Fruit fly (Drosophila melanogaster) whole organism, embryonic: ENCODE results near the gene CG9760.

Experiments
- Abd-B ChIP-seq: fragments of 200-800 bp; sonication (Bioruptor generic); optimal IDR thresholded peaks from 2 replicates; lab custom pipeline; 2018; ENCODE audit warnings: missing biosample characterization, mild to moderate bottlenecking, missing genetic modification characterization, moderate library complexity
- Awh ChIP-seq: fragments of 200-800 bp; sonication (Bioruptor generic); IDR thresholded peaks from 2 replicates; pipeline ENCODE4, ENCODE4 v1.3.6; 2022; ENCODE audit warnings: missing biosample characterization, missing genetic modification characterization
- Bgb ChIP-seq: fragments of 200-800 bp; sonication (Bioruptor generic); IDR thresholded peaks from 2 replicates; pipeline ENCODE4 v1.3.6; 2022; ENCODE audit warnings: missing biosample characterization, missing genetic modification characterization; ENCODE audit not compliant: partially characterized antibody
- CG10959 ChIP-seq: fragments of 200-800 bp; sonication (Bioruptor generic); IDR thresholded peaks from 2 replicates; pipeline ENCODE4 v1.3.6; 2022; ENCODE audit warnings: missing biosample characterization, missing genetic modification characterization
- CG11247 ChIP-seq: fragments of 200-800 bp; sonication (Bioruptor generic); IDR thresholded peaks from 2 replicates; pipeline ENCODE4 v1.3.6; 2022; ENCODE audit warnings: missing biosample characterization, missing genetic modification characterization
- CG12104 ChIP-seq: fragments of 200-800 bp; sonication (Bioruptor generic); optimal IDR thresholded peaks from 3 replicates; lab custom pipeline; 2016; ENCODE audit warnings: missing biosample characterization, missing genetic modification characterization
- CG12299 ChIP-seq: fragments of 200-800 bp; sonication (Bioruptor generic); optimal IDR thresholded peaks from 2 replicates; lab custom pipeline; 2018; ENCODE audit warnings: missing biosample characterization, mild to moderate bottlenecking, missing genetic modification characterization
- CG1233 ChIP-seq: fragments of 200-800 bp; sonication (Bioruptor generic); optimal IDR thresholded peaks from 4 replicates; lab custom pipeline; 2018; ENCODE audit warnings: missing biosample characterization, mild to moderate bottlenecking, missing genetic modification characterization
- CG13624 ChIP-seq: fragments of 200-800 bp; sonication (Bioruptor generic); optimal IDR thresholded peaks from 2 replicates; lab custom pipeline; 2016; ENCODE audit warnings: missing biosample characterization, missing genetic modification characterization
- CG14965 ChIP-seq: fragments of 200-800 bp; sonication (Bioruptor generic); optimal IDR thresholded peaks from 2 replicates; lab custom pipeline; 2016; ENCODE audit warnings: missing biosample characterization, missing genetic modification characterization, borderline replicate concordance
- CG16813 ChIP-seq: fragments of 200-800 bp; sonication (Bioruptor generic); IDR thresholded peaks from 3 replicates; pipeline ENCODE4 v1.3.6; 2022; ENCODE audit warnings: missing biosample characterization, missing genetic modification characterization; ENCODE audit not compliant: partially characterized antibody
- CG17359 ChIP-seq: fragments of 200-800 bp; sonication (Bioruptor generic); optimal IDR thresholded peaks from 3 replicates; lab custom pipeline; 2018; ENCODE audit warnings: missing biosample characterization, mild to moderate bottlenecking, missing genetic modification characterization, moderate library complexity
- CG17612 ChIP-seq: fragments of 200-800 bp; sonication (Bioruptor generic); IDR thresholded peaks from 2 replicates; pipeline ENCODE4 v1.3.6; 2022; ENCODE audit warnings: missing biosample characterization, missing genetic modification characterization
- CG18011 ChIP-seq: fragments of 200-800 bp; sonication (Bioruptor generic); optimal IDR thresholded peaks from 2 replicates; lab custom pipeline; 2017; ENCODE audit warnings: missing biosample characterization, missing genetic modification characterization, mild to moderate bottlenecking, moderate library complexity, missing genotype
- CG18764 ChIP-seq: fragments of 200-800 bp; sonication (Bioruptor generic); optimal IDR thresholded peaks from 3 replicates; lab custom pipeline; 2016; ENCODE audit warnings: missing biosample characterization, missing genetic modification characterization
- CG30403 ChIP-seq: fragments of 200-800 bp; sonication (Bioruptor generic); optimal IDR thresholded peaks from 3 replicates; lab custom pipeline; 2016; ENCODE audit warnings: missing biosample characterization, missing genetic modification characterization
- CG32532 ChIP-seq: fragments of 200-800 bp; sonication (Bioruptor generic); IDR thresholded peaks from 2 replicates; pipeline ENCODE4 v1.3.6; 2022; ENCODE audit warnings: missing biosample characterization, missing genetic modification characterization
- CG32772 ChIP-seq: fragments of 200-800 bp; sonication (Bioruptor generic); IDR thresholded peaks from 2 replicates; pipeline ENCODE4 v1.3.6; 2022; ENCODE audit warnings: missing biosample characterization, missing genetic modification characterization
- CG3407 ChIP-seq: fragments of 200-800 bp; sonication (Bioruptor generic); optimal IDR thresholded peaks from 2 replicates; lab custom pipeline; 2018; ENCODE audit warnings: missing biosample characterization, mild to moderate bottlenecking, missing genetic modification characterization
- CG3726 ChIP-seq: fragments of 200-800 bp; sonication (Bioruptor generic); IDR thresholded peaks from 3 replicates; pipeline ENCODE4, ENCODE4 v1.3.6; 2022; ENCODE audit warnings: missing biosample characterization, missing genetic modification characterization
- CG4404 ChIP-seq: fragments of 200-800 bp; sonication (Bioruptor generic); IDR thresholded peaks from 2 replicates; pipeline ENCODE4 v1.3.6; 2022; ENCODE audit warnings: missing biosample characterization, missing genetic modification characterization
- CG4424 ChIP-seq: fragments of 200-800 bp; sonication (Bioruptor generic); optimal IDR thresholded peaks from 3 replicates; lab custom pipeline; 2016; ENCODE audit warnings: missing biosample characterization, missing genetic modification characterization
- CG7271 ChIP-seq: fragments of 200-800 bp; sonication (Bioruptor generic); optimal IDR thresholded peaks from 2 replicates; lab custom pipeline; 2018; ENCODE audit warnings: missing biosample characterization, mild to moderate bottlenecking, missing genetic modification characterization, moderate library complexity
- CG8089 ChIP-seq: fragments of 200-800 bp; sonication (Bioruptor generic); optimal IDR thresholded peaks from 3 replicates; lab custom pipeline; 2016; ENCODE audit warnings: missing biosample characterization, missing genetic modification characterization
- CG8281 ChIP-seq: fragments of 200-800 bp; sonication (Bioruptor generic); optimal IDR thresholded peaks from 2 replicates; lab custom pipeline; 2018; ENCODE audit warnings: missing biosample characterization, mild to moderate bottlenecking, missing genetic modification characterization, moderate library complexity
- CG8388 ChIP-seq: fragments of 200-800 bp; sonication (Bioruptor generic); optimal IDR thresholded peaks from 2 replicates; lab custom pipeline; 2019; ENCODE audit warnings: missing biosample characterization, mild to moderate bottlenecking, missing genetic modification characterization, moderate library complexity
- CG9797 ChIP-seq: fragments of 200-800 bp; sonication (Bioruptor generic); optimal IDR thresholded peaks from 3 replicates; lab custom pipeline; 2018; ENCODE audit warnings: missing biosample characterization, mild to moderate bottlenecking, missing genetic modification characterization
- Chrac-16 ChIP-seq: fragments of 200-800 bp; sonication (Bioruptor generic); optimal IDR thresholded peaks from 3 replicates; lab custom pipeline; 2016; ENCODE audit warnings: missing biosample characterization, missing genetic modification characterization
- Elba2 ChIP-seq: fragments of 200-800 bp; sonication (Bioruptor generic); optimal IDR thresholded peaks from 3 replicates; lab custom pipeline; 2016; ENCODE audit warnings: missing biosample characterization, missing genetic modification characterization
- Ets65A ChIP-seq: fragments of 200-800 bp; sonication (Bioruptor generic); peaks from one replicate; lab custom pipeline; 2016; ENCODE audit warnings: missing biosample characterization, missing genetic modification characterization
- Ets97D ChIP-seq: fragments of 200-800 bp; sonication (Bioruptor generic); optimal IDR thresholded peaks from 3 replicates; lab custom pipeline; 2016; ENCODE audit warnings: missing biosample characterization, missing genetic modification characterization
- Fer1 ChIP-seq: fragments of 200-800 bp; sonication (Bioruptor generic); optimal IDR thresholded peaks from 2 replicates; lab custom pipeline; 2017; ENCODE audit warnings: missing biosample characterization, mild to moderate bottlenecking, missing genetic modification characterization
- Lpt ChIP-seq: fragments of >200 bp; optimal IDR thresholded peaks from 2 replicates; lab custom pipeline; 2018; ENCODE audit warnings: missing biosample characterization, missing genetic modification characterization
- bcd ChIP-seq: fragments of 200-800 bp; sonication (Bioruptor generic); optimal IDR thresholded peaks from 2 replicates; lab custom pipeline; 2017; ENCODE audit warnings: missing biosample characterization, mild to moderate bottlenecking, missing genetic modification characterization
- bigmax ChIP-seq: fragments of 200-800 bp; sonication (Bioruptor generic); optimal IDR thresholded peaks from 2 replicates; lab custom pipeline; 2018; ENCODE audit warnings: missing biosample characterization, mild to moderate bottlenecking, missing genetic modification characterization
- cad ChIP-seq: fragments of >200 bp; optimal IDR thresholded peaks from 2 replicates; lab custom pipeline; 2017; ENCODE audit warnings: missing biosample characterization, missing genetic modification characterization
- caup ChIP-seq: fragments of 200-800 bp; sonication (Bioruptor generic); optimal IDR thresholded peaks from 3 replicates; lab custom pipeline; 2017; ENCODE audit warnings: missing biosample characterization, mild to moderate bottlenecking, missing genetic modification characterization, moderate library complexity; ENCODE audit not compliant: severe bottlenecking
- chm ChIP-seq: fragments of 200-800 bp; sonication (Bioruptor generic); IDR thresholded peaks from 2 replicates; pipeline ENCODE4 v1.3.6; 2022; ENCODE audit warnings: missing biosample characterization, missing genetic modification characterization
- fd64A ChIP-seq: fragments of 200-800 bp; sonication (Bioruptor generic); optimal IDR thresholded peaks from 3 replicates; lab custom pipeline; 2018; ENCODE audit warnings: missing biosample characterization, mild to moderate bottlenecking, missing genetic modification characterization
- jigr1 ChIP-seq: fragments of 200-800 bp; sonication (Bioruptor generic); IDR thresholded peaks from 3 replicates; pipeline ENCODE4 v1.3.6; 2022; ENCODE audit warnings: missing biosample characterization, missing genetic modification characterization
- klu ChIP-seq: fragments of 200-800 bp; sonication (Bioruptor generic); IDR thresholded peaks from 2 replicates; pipeline ENCODE4 v1.3.6; 2022; ENCODE audit warnings: missing biosample characterization, missing genetic modification characterization
- nerfin-1 ChIP-seq: fragments of 200-800 bp; sonication (Bioruptor generic); optimal IDR thresholded peaks from 3 replicates; lab custom pipeline; 2019; ENCODE audit warnings: missing biosample characterization, mild to moderate bottlenecking, missing genetic modification characterization, moderate library complexity
- sc ChIP-seq, 3 experiments: fragments of >200 bp in 2 of 3; fragments of 200-800 bp in 1 of 3; sonication (Bioruptor generic) in 1 of 3; optimal IDR thresholded peaks; 2 replicates in 2 of 3; 3 replicates in 1 of 3; lab custom pipeline; 2017; ENCODE audit warnings: mild to moderate bottlenecking in 1 of 3, missing biosample characterization in 1 of 3, missing genetic modification characterization in 1 of 3, missing genetic modification reagents in 1 of 3
- sima ChIP-seq: fragments of 200-800 bp; sonication (Bioruptor generic); optimal IDR thresholded peaks from 2 replicates; lab custom pipeline; 2016; ENCODE audit warnings: missing biosample characterization, missing genetic modification characterization
- so ChIP-seq: fragments of 200-800 bp; sonication (Bioruptor generic); IDR thresholded peaks from 3 replicates; pipeline ENCODE4 v1.3.6; 2022; ENCODE audit warnings: missing biosample characterization, missing genetic modification characterization
- sob ChIP-seq: fragments of 200-800 bp; sonication (Bioruptor generic); IDR thresholded peaks from 2 replicates; pipeline ENCODE4 v1.3.6; 2022; ENCODE audit warnings: missing biosample characterization, missing genetic modification characterization
- sr ChIP-seq: fragments of 200-800 bp; sonication (Bioruptor generic); IDR thresholded peaks from 3 replicates; pipeline ENCODE4 v1.3.6; 2022; ENCODE audit warnings: missing biosample characterization, missing genetic modification characterization
- trh ChIP-seq: fragments of 200-800 bp; sonication (Bioruptor generic); optimal IDR thresholded peaks from 2 replicates; lab custom pipeline; 2016; ENCODE audit warnings: missing biosample characterization, missing genetic modification characterization
- twi ChIP-seq: fragments of 200-800 bp; optimal IDR thresholded peaks from 2 replicates; lab custom pipeline; 2019; ENCODE audit warnings: missing biosample characterization, mild to moderate bottlenecking, missing genetic modification characterization, moderate library complexity
- wor ChIP-seq: fragments of 200-800 bp; sonication (Bioruptor generic); IDR thresholded peaks from 2 replicates; pipeline ENCODE4 v1.3.6; 2022; ENCODE audit warnings: missing biosample characterization, missing genetic modification characterization
- zf30C ChIP-seq: fragments of 200-800 bp; sonication (Bioruptor generic); optimal IDR thresholded peaks from 3 replicates; lab custom pipeline; 2018; ENCODE audit warnings: missing biosample characterization, mild to moderate bottlenecking, missing genetic modification characterization

The CG9760 gene

dm6 chr3L:12136630-12137029 is 26.9 kb downstream of the CG9760 start, which contains the start of the genes CG5645 and Atg12 (continued):
- TF ChIP-seq bcd (GFP tag; lab: Kevin White, UChicago) = peak; percentile 39
- peak; percentile 58 for TF ChIP-seq CG18764
- TF ChIP-seq trh (GFP tag; lab: Kevin White, UChicago) = no peak
- TF ChIP-seq Fer1 (GFP tag; lab: Kevin White, UChicago) = peak; percentile 75
- peak; percentile 49 for TF ChIP-seq CG4424 (GFP tag; lab: Kevin White, UChicago)
- TF ChIP-seq CG4404 (GFP tag; lab: Robert Waterston, UW) = no peak
- TF ChIP-seq bigmax (GFP tag; lab: Kevin White, UChicago) = no peak
- TF ChIP-seq sima (GFP tag; lab: Kevin White, UChicago) = no peak
- no peak for TF ChIP-seq so (GFP tag; lab: Robert Waterston, UW)
- no peak for TF ChIP-seq Elba2 (GFP tag; lab: Kevin White, UChicago)
- TF ChIP-seq CG1233 = no peak
- TF ChIP-seq CG8089 (GFP tag; lab: Kevin White, UChicago) = no peak
- peak; percentile 45 for TF ChIP-seq Chrac-16 (GFP tag; lab: Kevin White, UChicago)
- peak; percentile 53; the same call in 1 of the 2 replicates for TF ChIP-seq Awh (GFP tag; lab: Robert Waterston, UW)
- TF ChIP-seq CG7271 (tag; lab: Kevin White, UChicago) = no peak
- no peak for TF ChIP-seq twi
- TF ChIP-seq CG30403 = peak; percentile 77
- no peak for TF ChIP-seq CG13624 (GFP tag; lab: Kevin White, UChicago)
- TF ChIP-seq CG14965 (GFP tag; lab: Kevin White, UChicago) = no peak
- TF ChIP-seq CG18011 (GFP tag; lab: Kevin White, UChicago) = peak; percentile 10
- TF ChIP-seq sob = peak; percentile 76
- TF ChIP-seq CG3726 = no peak
- peak; percentile 10 for TF ChIP-seq nerfin-1
- peak; percentile 39 for TF ChIP-seq CG12104 (GFP tag; lab: Kevin White, UChicago)
- TF ChIP-seq caup (GFP tag; lab: Kevin White, UChicago) = peak; percentile 44
- no peak for TF ChIP-seq CG8281 (tag; lab: Kevin White, UChicago)
- peak; percentile 60 for TF ChIP-seq CG12299
- TF ChIP-seq CG9797 (GFP tag; lab: Kevin White, UChicago) = no peak
- TF ChIP-seq cad (GFP tag; lab: Kevin White, UChicago) = no peak
- no peak for TF ChIP-seq sr (GFP tag; lab: Robert Waterston, UW)
- no peak for TF ChIP-seq Ets65A
- peak; percentile 65 for TF ChIP-seq CG11247
- no peak for TF ChIP-seq sc (optimal IDR thresholded peaks at IDR 0.05; lab: Kevin White, UChicago)
- TF ChIP-seq sc (GFP tag; optimal IDR thresholded peaks at IDR 0.05; lab: Kevin White, UChicago) = no peak
- TF ChIP-seq chm (GFP tag; lab: Robert Waterston, UW) = no peak
- TF ChIP-seq Ets97D (GFP tag; lab: Kevin White, UChicago) = peak; percentile 2
- peak; percentile 66 for TF ChIP-seq CG17359
- peak; percentile 77 for TF ChIP-seq Bgb (GFP tag; lab: Robert Waterston, UW)
- TF ChIP-seq CG17612 = no peak
- TF ChIP-seq CG16813 (GFP tag; lab: Robert Waterston, UW) = peak; percentile 74
- peak; percentile 74; the same call in 1 of the 2 replicates for TF ChIP-seq CG32532
- no peak for TF ChIP-seq CG10959 (GFP tag; lab: Robert Waterston, UW)
- no peak for TF ChIP-seq CG3407 (GFP tag; lab: Kevin White, UChicago)
- peak; percentile 70 for TF ChIP-seq Abd-B (GFP tag; lab: Kevin White, UChicago)
- TF ChIP-seq fd64A = no peak
- TF ChIP-seq CG32772 (GFP tag; lab: Robert Waterston, UW) = no peak
- no peak for TF ChIP-seq zf30C (GFP tag; lab: Kevin White, UChicago)
- no peak for TF ChIP-seq jigr1 (GFP tag; lab: Robert Waterston, UW)
- peak; percentile 64 for TF ChIP-seq CG8388 (GFP tag; lab: Kevin White, UChicago)
- no peak; the same call in 1 of the 2 replicates for TF ChIP-seq klu (GFP tag; lab: Robert Waterston, UW)
- no peak for TF ChIP-seq wor (GFP tag; lab: Robert Waterston, UW)
- no peak for TF ChIP-seq Lpt
